Worm (Caenorhabditis elegans) whole organism, L2 larva: Measurements from ENCODE around the gene acds-10.

Experiments used
- R02D3.7 ChIP-seq: fragments of 150-350 bp; optimal IDR thresholded peaks from 2 replicates; lab custom pipeline; 2014; ENCODE audit warnings: missing biosample characterization, missing genetic modification characterization
- zag-1 ChIP-seq: fragments of 150-350 bp; optimal IDR thresholded peaks from 2 replicates; lab custom pipeline; 2014; ENCODE audit warnings: missing biosample characterization, missing genetic modification characterization
- ztf-11 ChIP-seq: sonication (generic microtip); optimal IDR thresholded peaks from 2 replicates; lab custom pipeline; 2017; ENCODE audit warnings: missing biosample characterization, missing genetic modification characterization

ce11 chrV:5726463-5726862 is 21.2 kb upstream of the acds-10 start, which contains the start of gene K09H11.4:
- no peak for TF ChIP-seq R02D3.7 (tag; lab: Kevin White, UChicago)
- TF ChIP-seq ztf-11: no peak
- no peak for TF ChIP-seq zag-1
